Worm (Caenorhabditis elegans): ENCODE data around the gene ced-6.
A peak's percentile ranks its signal among the peaks of the same experiment; 100 is the strongest.

- TF ChIP-seq lsy-2 (tag; optimal IDR thresholded peaks at IDR 0.05) (no peak), pqm-1 (tag; optimal IDR thresholded peaks at IDR 0.05) (no peak), unc-62 (GFP tag; optimal IDR thresholded peaks at IDR 0.05 in 1 of 2) (peak in 1 of 2 experiments; percentile 6), unc-62 (tag; optimal IDR thresholded peaks at IDR 0.05) (no peak), nhr-25 (tag; optimal IDR thresholded peaks at IDR 0.05; ENCODE audit: borderline replicate concordance, insufficient read depth) (no peak)
These were observed 31.9 kb upstream of the ced-6 start for ce11 chrIII:5563680-5564079.

All from whole organism, L4 larva.